Worm (Caenorhabditis elegans): Measurements from ENCODE around the gene nhr-10.
A peak's percentile ranks its signal among the peaks of the same experiment; 100 is the strongest.
"Not testable (repeated sequence)": the region's sequence is repeated elsewhere in the genome, so short reads cannot be mapped to it uniquely, and the experiment has no call there.

The nhr-10 gene

DNA sequence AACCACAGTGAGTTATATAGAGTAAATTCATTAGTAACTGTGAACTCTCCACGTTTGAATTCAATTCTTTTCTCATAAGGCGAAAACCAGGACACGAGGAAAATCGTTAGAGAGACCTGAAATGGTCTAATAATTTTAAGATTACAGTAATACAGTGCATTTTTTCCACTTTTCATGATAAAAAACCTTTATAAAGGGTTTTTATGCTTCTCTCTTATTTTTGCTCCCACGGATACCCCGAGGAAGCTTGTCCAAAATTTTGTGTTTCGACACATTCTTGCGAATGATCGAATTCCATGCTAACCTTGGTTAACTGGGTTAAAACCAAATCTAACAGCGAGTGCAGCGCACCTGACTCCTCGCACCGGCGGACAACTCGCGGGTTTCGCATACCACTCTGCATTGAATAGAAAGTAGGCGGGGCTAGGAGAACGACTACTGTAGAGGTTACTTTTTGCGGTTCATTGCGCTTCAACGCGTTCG lies 25.0 kb upstream of the nhr-10 start:
- TF ChIP-seq hmg-4 (GFP tag; optimal IDR thresholded peaks at IDR 0.05) (no peak), ama-1 (optimal IDR thresholded peaks at IDR 0.05) (peak; percentile 76)

- no peak for TF ChIP-seq ceh-36 (tag; optimal IDR thresholded peaks at IDR 0.05)
- no peak for TF ChIP-seq hmg-4 (GFP tag; optimal IDR thresholded peaks at IDR 0.05)
- TF ChIP-seq pes-1 (GFP tag; IDR thresholded peaks at IDR 0.05): no peak
- TF ChIP-seq ceh-13 (GFP tag; optimal IDR thresholded peaks at IDR 0.05): no peak
- TF ChIP-seq ama-1 (optimal IDR thresholded peaks at IDR 0.05): no peak
- no peak for TF ChIP-seq sea-1 (GFP tag; conservative IDR thresholded peaks at IDR 0.05)
- TF ChIP-seq flt-1 (GFP tag; IDR thresholded peaks at IDR 0.05): no peak
- no peak for TF ChIP-seq tbx-11 (GFP tag; IDR thresholded peaks at IDR 0.05)
- no peak for TF ChIP-seq hnd-1 (tag; optimal IDR thresholded peaks at IDR 0.05)
- TF ChIP-seq scrt-1 (GFP tag; IDR thresholded peaks at IDR 0.05): no peak
- TF ChIP-seq tbx-37 (GFP tag; conservative IDR thresholded peaks at IDR 0.05): no peak
- no peak for TF ChIP-seq B0310.2 (tag; optimal IDR thresholded peaks at IDR 0.05)
- TF ChIP-seq aly-1 (tag; optimal IDR thresholded peaks at IDR 0.05): no peak
- TF ChIP-seq ets-7 (tag; optimal IDR thresholded peaks at IDR 0.05): no peak
- no peak for TF ChIP-seq hmbx-1 (tag; optimal IDR thresholded peaks at IDR 0.05)
- no peak for TF ChIP-seq tra-4 (tag; optimal IDR thresholded peaks at IDR 0.05)
- no peak for TF ChIP-seq F13C5.2 (tag; optimal IDR thresholded peaks at IDR 0.05)
Measured at ce11 chrIII:7138178-7138577, 22.9 kb upstream of the nhr-10 start, which contains the start of gene B0280.11. Gene B0280.11 (minus strand): TSS chrIII:7138278.

DNA sequence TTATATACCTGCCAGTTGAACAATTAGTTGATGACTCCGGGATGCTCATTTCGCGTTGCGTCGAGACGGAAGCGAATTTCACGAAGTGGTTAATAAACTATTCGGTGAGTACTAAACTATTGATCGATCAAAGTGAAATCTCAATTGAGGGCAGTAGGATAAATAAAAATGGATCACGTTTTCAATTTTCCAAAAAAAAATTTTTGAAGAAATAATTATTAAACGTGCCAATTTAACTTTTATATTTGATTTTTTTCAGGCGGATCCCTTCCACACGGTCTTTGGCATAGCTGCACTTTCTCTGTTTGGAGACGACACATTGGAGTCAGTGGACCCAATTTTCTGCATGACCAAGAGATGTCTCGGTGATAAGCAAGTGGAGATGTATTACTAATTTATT lies 20.8 kb upstream of the nhr-10 start, which contains the start of gene B0280.17:
TSS of gene B0280.17 (minus strand) at position 101 of the 400 bp plus-strand sequence.
- TF ChIP-seq aly-1 (tag; optimal IDR thresholded peaks at IDR 0.05): no peak
- no peak for TF ChIP-seq ama-1 (optimal IDR thresholded peaks at IDR 0.05)
- TF ChIP-seq pes-1 (GFP tag; IDR thresholded peaks at IDR 0.05): no peak
- TF ChIP-seq sea-1 (GFP tag; conservative IDR thresholded peaks at IDR 0.05): no peak
- TF ChIP-seq tbx-11 (GFP tag; IDR thresholded peaks at IDR 0.05): no peak
- TF ChIP-seq hnd-1 (tag; optimal IDR thresholded peaks at IDR 0.05): no peak
- TF ChIP-seq ets-7 (tag; optimal IDR thresholded peaks at IDR 0.05): no peak
- TF ChIP-seq tra-4 (tag; optimal IDR thresholded peaks at IDR 0.05): no peak
- no peak for TF ChIP-seq flt-1 (GFP tag; IDR thresholded peaks at IDR 0.05)
- TF ChIP-seq hmbx-1 (tag; optimal IDR thresholded peaks at IDR 0.05): no peak
- no peak for TF ChIP-seq ceh-13 (GFP tag; optimal IDR thresholded peaks at IDR 0.05)
- no peak for TF ChIP-seq F13C5.2 (tag; optimal IDR thresholded peaks at IDR 0.05)
- no peak for TF ChIP-seq scrt-1 (GFP tag; IDR thresholded peaks at IDR 0.05)
- TF ChIP-seq tbx-37 (GFP tag; conservative IDR thresholded peaks at IDR 0.05): no peak
- TF ChIP-seq B0310.2 (tag; optimal IDR thresholded peaks at IDR 0.05): no peak
- TF ChIP-seq hmg-4 (GFP tag; optimal IDR thresholded peaks at IDR 0.05): no peak
- TF ChIP-seq ceh-36 (tag; optimal IDR thresholded peaks at IDR 0.05): no peak

DNA sequence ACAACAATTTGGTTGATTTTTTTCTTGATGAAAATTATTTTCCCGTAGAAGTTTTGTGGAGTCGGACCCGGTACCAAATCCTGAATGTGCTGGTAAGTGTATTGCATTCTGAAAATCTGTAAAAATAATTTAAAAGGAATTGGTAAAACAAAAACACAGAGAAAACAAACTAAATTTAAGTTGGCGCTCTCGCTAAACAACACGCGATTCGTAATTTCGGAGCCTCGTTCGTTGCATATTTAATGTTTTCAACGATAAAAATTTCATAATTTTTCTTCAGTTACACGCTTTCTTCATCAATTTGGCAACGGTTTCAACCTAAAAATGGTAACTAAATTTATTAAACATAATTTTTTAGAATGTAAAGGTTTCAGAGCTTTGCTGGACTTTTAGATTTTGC lies 18.3 kb upstream of the nhr-10 start, which contains the start of the genes pot-1 and ggtb-1:
TSS of gene pot-1 (minus strand) at position 120 of the 400 bp plus-strand sequence.
TSS of gene ggtb-1 (plus strand) at position 208 of the 400 bp plus-strand sequence.
- TF ChIP-seq ceh-13 (GFP tag; optimal IDR thresholded peaks at IDR 0.05) (no peak), tbx-37 (GFP tag; conservative IDR thresholded peaks at IDR 0.05) (no peak)

DNA sequence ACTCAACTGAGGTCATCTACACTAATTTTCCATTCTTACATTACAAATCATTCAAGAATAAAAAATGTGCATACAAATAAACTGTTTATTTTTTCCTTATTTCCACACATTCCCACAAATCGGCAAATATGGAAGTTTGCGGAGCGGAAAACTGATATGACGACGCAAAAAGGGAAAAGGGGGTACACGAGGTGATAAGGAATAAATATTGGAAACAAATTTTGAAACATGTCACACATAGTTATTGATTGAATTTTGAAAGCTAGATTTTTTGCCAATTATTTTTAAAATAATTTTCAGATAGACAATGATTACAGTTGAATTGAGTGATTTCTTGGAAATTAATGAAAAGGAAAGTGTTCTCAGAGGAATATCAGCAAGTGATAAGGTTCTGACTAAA lies 13.4 kb upstream of the nhr-10 start, which contains the start of gene viro-2:
TSS of gene viro-2 (plus strand) at position 301 of the 400 bp plus-strand sequence.
- not testable (repeated sequence) for TF ChIP-seq ceh-36 (tag; optimal IDR thresholded peaks at IDR 0.05); scrt-1 (GFP tag; IDR thresholded peaks at IDR 0.05); hnd-1 (tag; optimal IDR thresholded peaks at IDR 0.05)

- TF ChIP-seq scrt-1 (GFP tag; IDR thresholded peaks at IDR 0.05) (no peak), tra-4 (tag; optimal IDR thresholded peaks at IDR 0.05) (no peak), hmbx-1 (tag; optimal IDR thresholded peaks at IDR 0.05) (no peak), hnd-1 (tag; optimal IDR thresholded peaks at IDR 0.05) (no peak), ama-1 (optimal IDR thresholded peaks at IDR 0.05) (no peak), tbx-37 (GFP tag; conservative IDR thresholded peaks at IDR 0.05) (no peak), ceh-36 (tag; optimal IDR thresholded peaks at IDR 0.05) (no peak), sea-1 (GFP tag; conservative IDR thresholded peaks at IDR 0.05) (no peak), tbx-11 (GFP tag; IDR thresholded peaks at IDR 0.05) (no peak), F13C5.2 (tag; optimal IDR thresholded peaks at IDR 0.05) (no peak), ets-7 (tag; optimal IDR thresholded peaks at IDR 0.05) (no peak), hmg-4 (GFP tag; optimal IDR thresholded peaks at IDR 0.05) (no peak), aly-1 (tag; optimal IDR thresholded peaks at IDR 0.05) (no peak), ceh-13 (GFP tag; optimal IDR thresholded peaks at IDR 0.05) (no peak), B0310.2 (tag; optimal IDR thresholded peaks at IDR 0.05) (no peak)
Measured at ce11 chrIII:7124364-7124763, 9.1 kb upstream of the nhr-10 start, which contains the start of gene B0280.2. Gene B0280.2 (plus strand): TSS chrIII:7124664.

- TF ChIP-seq ceh-13 (GFP tag; optimal IDR thresholded peaks at IDR 0.05) (no peak), ceh-36 (tag; optimal IDR thresholded peaks at IDR 0.05) (no peak), scrt-1 (GFP tag; IDR thresholded peaks at IDR 0.05) (no peak), B0310.2 (tag; optimal IDR thresholded peaks at IDR 0.05) (no peak), sea-1 (GFP tag; conservative IDR thresholded peaks at IDR 0.05) (no peak), ets-7 (tag; optimal IDR thresholded peaks at IDR 0.05) (no peak), hmbx-1 (tag; optimal IDR thresholded peaks at IDR 0.05) (no peak), hnd-1 (tag; optimal IDR thresholded peaks at IDR 0.05) (no peak), flt-1 (GFP tag; IDR thresholded peaks at IDR 0.05) (no peak), hmg-4 (GFP tag; optimal IDR thresholded peaks at IDR 0.05) (no peak), aly-1 (tag; optimal IDR thresholded peaks at IDR 0.05) (no peak), tbx-37 (GFP tag; conservative IDR thresholded peaks at IDR 0.05) (no peak), tra-4 (tag; optimal IDR thresholded peaks at IDR 0.05) (no peak), F13C5.2 (tag; optimal IDR thresholded peaks at IDR 0.05) (no peak), ama-1 (optimal IDR thresholded peaks at IDR 0.05) (no peak), tbx-11 (GFP tag; IDR thresholded peaks at IDR 0.05) (no peak), pes-1 (GFP tag; IDR thresholded peaks at IDR 0.05) (no peak)
Measured at ce11 chrIII:7122860-7123259, 7.6 kb upstream of the nhr-10 start, which contains the start of the genes B0280.9 and rpia-1. Gene B0280.9 (minus strand): TSS chrIII:7122895. Gene rpia-1 (plus strand): TSS chrIII:7123128.

All from whole organism, early embryonic.